Fruit fly (Drosophila melanogaster) whole organism, embryonic: ENCODE results near the gene numb.

ENCODE experiments used
- ATbp ChIP-seq: fragments of 200-800 bp; sonication (Bioruptor generic); optimal IDR thresholded peaks from 2 replicates; lab custom pipeline; 2017; ENCODE audit warnings: missing biosample characterization, mild to moderate bottlenecking, missing genetic modification characterization, missing genetic modification reagents
- CG10431 ChIP-seq: fragments of 200-800 bp; sonication (Bioruptor generic); optimal IDR thresholded peaks from 3 replicates; lab custom pipeline; 2018; ENCODE audit warnings: missing biosample characterization, mild to moderate bottlenecking, missing genetic modification characterization
- CG11560 ChIP-seq: fragments of 200-800 bp; sonication (Bioruptor generic); IDR thresholded peaks from 3 replicates; pipeline ENCODE4 v1.3.6; 2022; ENCODE audit warnings: missing biosample characterization, missing genetic modification characterization
- CG12299 ChIP-seq: fragments of 200-800 bp; sonication (Bioruptor generic); optimal IDR thresholded peaks from 2 replicates; lab custom pipeline; 2018; ENCODE audit warnings: missing biosample characterization, mild to moderate bottlenecking, missing genetic modification characterization
- CG12744 ChIP-seq: fragments of 200-800 bp; sonication (Bioruptor generic); optimal IDR thresholded peaks from 2 replicates; lab custom pipeline; 2016; ENCODE audit warnings: missing biosample characterization, missing genetic modification characterization
- CG15073 ChIP-seq: fragments of 200-800 bp; sonication (Bioruptor generic); optimal IDR thresholded peaks from 2 replicates; lab custom pipeline; 2016; ENCODE audit warnings: missing biosample characterization, missing genetic modification characterization
- CG1529 ChIP-seq: fragments of 200-800 bp; sonication (Bioruptor generic); optimal IDR thresholded peaks from 3 replicates; lab custom pipeline; 2018; ENCODE audit warnings: missing biosample characterization, missing genetic modification characterization
- CG17385 ChIP-seq: fragments of 200-800 bp; sonication (Bioruptor generic); optimal IDR thresholded peaks from 3 replicates; lab custom pipeline; 2018; ENCODE audit warnings: missing biosample characterization, mild to moderate bottlenecking, missing genetic modification characterization
- CG17612 ChIP-seq: fragments of 200-800 bp; sonication (Bioruptor generic); IDR thresholded peaks from 2 replicates; pipeline ENCODE4 v1.3.6; 2022; ENCODE audit warnings: missing biosample characterization, missing genetic modification characterization
- CG2199 ChIP-seq: fragments of 200-800 bp; sonication (Bioruptor generic); IDR thresholded peaks from 3 replicates; pipeline ENCODE4 v1.3.6; 2022; ENCODE audit warnings: missing biosample characterization, missing genetic modification characterization
- CG2875 ChIP-seq: fragments of 200-800 bp; sonication (Bioruptor generic); optimal IDR thresholded peaks from 2 replicates; lab custom pipeline; 2017; ENCODE audit warnings: missing biosample characterization, mild to moderate bottlenecking, missing genetic modification characterization, missing genetic modification reagents
- CG34422 ChIP-seq: fragments of 200-800 bp; sonication (Bioruptor generic); IDR thresholded peaks from 3 replicates; pipeline ENCODE4 v1.3.6; 2022; ENCODE audit warnings: missing biosample characterization, missing genetic modification characterization
- CG4820 ChIP-seq: fragments of 200-800 bp; sonication (Bioruptor generic); optimal IDR thresholded peaks from 3 replicates; lab custom pipeline; 2016; ENCODE audit warnings: missing biosample characterization, missing genetic modification characterization
- CG6813 ChIP-seq: fragments of 200-800 bp; sonication (Bioruptor generic); optimal IDR thresholded peaks from 2 replicates; lab custom pipeline; 2017; ENCODE audit warnings: missing biosample characterization, missing genetic modification characterization, mild to moderate bottlenecking, moderate library complexity, missing genetic modification reagents
- CG7271 ChIP-seq: fragments of 200-800 bp; sonication (Bioruptor generic); optimal IDR thresholded peaks from 2 replicates; lab custom pipeline; 2018; ENCODE audit warnings: missing biosample characterization, mild to moderate bottlenecking, missing genetic modification characterization, moderate library complexity
- CG7357 ChIP-seq: fragments of 200-800 bp; sonication (Bioruptor generic); IDR thresholded peaks from 3 replicates; pipeline ENCODE4 v1.3.6; 2022; ENCODE audit warnings: missing biosample characterization, missing genetic modification characterization
- CG9932 ChIP-seq: fragments of 200-800 bp; sonication (Bioruptor generic); IDR thresholded peaks from 2 replicates; pipeline ENCODE4 v1.3.6; 2022; ENCODE audit warnings: missing biosample characterization, missing genetic modification characterization
- D ChIP-seq, 2 experiments: fragments of 200-800 bp in 1 of 2; fragments of >200 bp in 1 of 2; sonication (Bioruptor generic) in 1 of 2; optimal IDR thresholded peaks; 2 replicates in 1 of 2; 3 replicates in 1 of 2; lab custom pipeline; 2017; ENCODE audit warnings: mild to moderate bottlenecking in 1 of 2, missing biosample characterization in 1 of 2, missing genetic modification characterization in 1 of 2, missing genetic modification reagents in 1 of 2
- Eip74EF ChIP-seq, 2 experiments: fragments of 200-800 bp in 1 of 2; fragments of >200 bp in 1 of 2; sonication (Bioruptor generic) in 1 of 2; optimal IDR thresholded peaks; 2 replicates each; lab custom pipeline; 2017 to 2019; ENCODE audit warnings: missing biosample characterization in 2 of 2, missing genetic modification characterization in 2 of 2, mild to moderate bottlenecking in 1 of 2, moderate library complexity in 1 of 2
- GATAe ChIP-seq: fragments of 200-800 bp; sonication (Bioruptor generic); conservative IDR thresholded peaks from 2 replicates; pipeline ENCODE4 v1.3.6; 2022; ENCODE audit warnings: missing biosample characterization, missing genetic modification characterization
- HHEX ChIP-seq: fragments of 200-800 bp; sonication (Bioruptor generic); optimal IDR thresholded peaks from 3 replicates; lab custom pipeline; 2017; ENCODE audit warnings: missing biosample characterization, mild to moderate bottlenecking, missing genetic modification characterization, missing genetic modification reagents
- Hr39 ChIP-seq: fragments of >200 bp; optimal IDR thresholded peaks from 2 replicates; lab custom pipeline; 2017
- Hr78 ChIP-seq, 2 experiments: fragments of 200-800 bp in 1 of 2; fragments of >200 bp in 1 of 2; sonication (Bioruptor generic) in 1 of 2; optimal IDR thresholded peaks; 2 replicates each; lab custom pipeline; 2017 to 2019; ENCODE audit warnings: missing biosample characterization in 2 of 2, missing genetic modification characterization in 2 of 2, mild to moderate bottlenecking in 1 of 2, moderate library complexity in 1 of 2
- Spps ChIP-seq: fragments of 200-800 bp; sonication (Bioruptor generic); optimal IDR thresholded peaks from 2 replicates; lab custom pipeline; 2018; ENCODE audit warnings: missing biosample characterization, mild to moderate bottlenecking, missing genetic modification characterization
- Taf1 ChIP-seq: fragments of 200-800 bp; sonication (Bioruptor generic); IDR thresholded peaks from 2 replicates; pipeline ENCODE4 v1.3.6; 2022; ENCODE audit warnings: missing biosample characterization, missing genetic modification characterization
- ab ChIP-seq: fragments of 200-800 bp; sonication (Bioruptor generic); optimal IDR thresholded peaks from 2 replicates; lab custom pipeline; 2016; ENCODE audit warnings: missing biosample characterization, missing genetic modification characterization
- al ChIP-seq: fragments of 200-800 bp; sonication (Bioruptor generic); IDR thresholded peaks from 2 replicates; pipeline ENCODE4 v1.3.6; 2022; ENCODE audit warnings: missing biosample characterization, missing genetic modification characterization
- fd3F ChIP-seq: fragments of 200-800 bp; sonication (Bioruptor generic); optimal IDR thresholded peaks from 2 replicates; lab custom pipeline; 2018; ENCODE audit warnings: missing biosample characterization, mild to moderate bottlenecking, missing genetic modification characterization, moderate library complexity
- lab ChIP-seq: fragments of 200-800 bp; sonication (Bioruptor generic); optimal IDR thresholded peaks from 3 replicates; lab custom pipeline; 2017; ENCODE audit warnings: missing biosample characterization, missing genetic modification characterization, mild to moderate bottlenecking, moderate library complexity, missing genetic modification reagents
- nerfin-1 ChIP-seq: fragments of 200-800 bp; sonication (Bioruptor generic); optimal IDR thresholded peaks from 3 replicates; lab custom pipeline; 2019; ENCODE audit warnings: missing biosample characterization, mild to moderate bottlenecking, missing genetic modification characterization, moderate library complexity
- nmo ChIP-seq: fragments of 200-800 bp; sonication (Bioruptor generic); optimal IDR thresholded peaks from 2 replicates; lab custom pipeline; 2018; ENCODE audit warnings: missing biosample characterization, mild to moderate bottlenecking, missing genetic modification characterization, moderate library complexity
- pros ChIP-seq: fragments of 200-800 bp; sonication (Bioruptor generic); optimal IDR thresholded peaks from 3 replicates; lab custom pipeline; 2019; ENCODE audit warnings: missing biosample characterization, mild to moderate bottlenecking, missing genetic modification characterization, moderate library complexity
- repo ChIP-seq: fragments of 200-800 bp; sonication (Bioruptor generic); optimal IDR thresholded peaks from 2 replicates; lab custom pipeline; 2016; ENCODE audit warnings: missing biosample characterization, missing genetic modification characterization
- sens ChIP-seq: fragments of 200-800 bp; sonication (Bioruptor generic); peaks from one replicate; lab custom pipeline; 2016; ENCODE audit warnings: missing biosample characterization, missing genetic modification characterization
- ttk ChIP-seq: fragments of 200-800 bp; sonication (Bioruptor generic); IDR thresholded peaks from 2 replicates; pipeline ENCODE4 v2.1.2; 2022; ENCODE audit warnings: missing biosample characterization, missing genetic modification characterization

numb gene

DNA sequence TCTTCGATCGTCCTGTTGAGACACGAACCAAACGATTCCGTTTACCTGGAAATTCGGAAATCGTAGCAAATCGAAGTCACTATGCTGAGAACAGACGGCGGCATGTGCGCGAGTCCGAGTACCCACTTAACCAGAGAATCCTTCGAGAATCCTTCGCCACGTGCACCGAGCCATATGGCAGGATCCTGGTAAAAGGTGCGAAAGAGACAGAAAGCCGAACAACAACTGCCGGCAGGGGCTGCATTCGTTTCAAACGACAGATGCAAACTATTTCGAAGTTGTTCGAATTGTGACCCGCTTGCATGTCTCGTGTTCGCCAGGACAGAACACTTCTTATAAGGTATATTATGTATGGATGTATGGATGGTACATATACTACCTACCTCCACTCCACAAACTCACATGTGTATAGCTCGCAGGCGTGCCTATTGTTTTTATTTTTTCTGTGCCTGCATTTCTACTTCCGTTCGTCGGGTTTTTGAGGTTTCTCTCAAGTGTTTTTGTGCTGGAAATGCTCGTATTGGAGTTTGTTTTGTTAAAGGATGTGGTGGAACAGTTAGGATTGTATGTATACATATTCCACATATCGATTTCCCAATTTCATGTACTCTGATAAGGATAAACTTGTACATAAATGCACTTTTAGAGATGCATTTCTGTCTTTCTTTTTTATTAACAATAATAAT is 17.2 kb downstream of the numb start (continued):
- TF ChIP-seq CG1529 (GFP tag; lab: Kevin White, UChicago) (no peak), Spps (tag; lab: Kevin White, UChicago) (no peak), CG34422 (GFP tag; lab: Robert Waterston, UW) (no peak), CG2199 (peak; percentile 70; the same call in 1 of the 3 replicates)

DNA sequence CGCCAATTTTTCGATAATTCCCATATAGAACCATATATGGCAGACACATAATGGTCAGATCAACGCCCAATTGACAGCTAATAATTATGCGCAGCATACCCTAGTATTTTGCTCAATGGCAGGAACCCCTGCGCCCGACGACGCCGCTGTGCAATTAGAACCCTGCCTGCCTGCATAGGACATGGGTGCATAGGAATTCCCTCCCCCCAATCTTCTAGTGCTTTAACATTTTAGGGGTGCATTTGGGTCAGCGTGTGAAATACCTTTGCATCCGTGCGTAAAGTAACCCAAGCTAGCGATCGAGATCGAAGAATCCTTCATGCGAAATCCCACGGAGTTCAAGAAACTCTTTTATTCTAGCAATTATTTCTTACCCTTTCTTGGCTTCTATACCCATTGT is 17.9 kb downstream of the numb start:
- no peak for TF ChIP-seq CG2875 (GFP tag; lab: Kevin White, UChicago)
- TF ChIP-seq al, result no peak
- peak; percentile 76 for TF ChIP-seq CG10431
- TF ChIP-seq CG4820 (GFP tag; lab: Kevin White, UChicago), result no peak
- no peak for TF ChIP-seq ATbp (GFP tag; lab: Kevin White, UChicago)
- TF ChIP-seq CG17612, result 0 out of 2 replicates have a peak, but pooled peaks have one; percentile 26
- TF ChIP-seq D (optimal IDR thresholded peaks at IDR 0.05; lab: Kevin White, UChicago), result peak; percentile 5
- TF ChIP-seq D (GFP tag; optimal IDR thresholded peaks at IDR 0.05; lab: Kevin White, UChicago), result no peak
- no peak for TF ChIP-seq CG7271 (tag; lab: Kevin White, UChicago)
- peak; percentile 67 for TF ChIP-seq pros (GFP tag; lab: Kevin White, UChicago)
- no peak for TF ChIP-seq HHEX (GFP tag; lab: Kevin White, UChicago)
- TF ChIP-seq CG17385, result no peak
- no peak for TF ChIP-seq CG11560 (tag; lab: Robert Waterston, UW)
- no peak for TF ChIP-seq Hr39 (lab: Kevin White, UChicago)
- TF ChIP-seq Eip74EF (GFP tag; optimal IDR thresholded peaks at IDR 0.05; lab: Kevin White, UChicago), result no peak
- no peak for TF ChIP-seq ttk
- no peak for TF ChIP-seq CG15073
- TF ChIP-seq GATAe (GFP tag; lab: Robert Waterston, UW), result no peak
- TF ChIP-seq CG12299 (tag; lab: Kevin White, UChicago), result no peak
- TF ChIP-seq CG9932 (GFP tag; lab: Robert Waterston, UW), result no peak
- TF ChIP-seq Taf1, result no peak
- peak; percentile 97 for TF ChIP-seq nerfin-1 (tag; lab: Kevin White, UChicago)
- TF ChIP-seq Hr78 (GFP tag; optimal IDR thresholded peaks at IDR 0.05; lab: Kevin White, UChicago), result no peak
- TF ChIP-seq CG6813 (GFP tag; lab: Kevin White, UChicago), result no peak
- peak; percentile 23 for TF ChIP-seq nmo (GFP tag; lab: Kevin White, UChicago)
- 0 out of 3 replicates have a peak, but pooled peaks have one; percentile 21 for TF ChIP-seq CG7357 (GFP tag; lab: Robert Waterston, UW)
- TF ChIP-seq CG12744 (GFP tag; lab: Kevin White, UChicago), result no peak
- no peak for TF ChIP-seq lab (GFP tag; lab: Kevin White, UChicago)
- peak; percentile 19 for TF ChIP-seq sens (GFP tag; lab: Kevin White, UChicago)
- TF ChIP-seq repo (GFP tag; lab: Kevin White, UChicago), result no peak
- TF ChIP-seq ab (GFP tag; lab: Kevin White, UChicago), result no peak
- TF ChIP-seq, all 482 proteins: peak for 8

dm6 chr2L:9457456-9457855 is 20.2 kb downstream of the numb start:
- TF ChIP-seq fd3F (GFP tag; lab: Kevin White, UChicago) (no peak), Hr78 (GFP tag; optimal IDR thresholded peaks at IDR 0.05; lab: Kevin White, UChicago) (peak in 1 of 2 experiments; percentile 56), sens (GFP tag; lab: Kevin White, UChicago) (peak; percentile 1)
- TF ChIP-seq, all 482 proteins: peak for 2
